Fruit fly (Drosophila melanogaster): ENCODE results near the gene Lam.
A peak's percentile ranks its signal among the peaks of the same experiment; 100 is the strongest.

The Lam gene

dm6 chr2L:5532061-5532460 is 10.2 kb upstream of the Lam start, which contains the start of gene Coq6 (continued):
- no peak for TF ChIP-seq Blimp-1 (GFP tag; optimal IDR thresholded peaks at IDR 0.05)
- TF ChIP-seq CG2875 (GFP tag; optimal IDR thresholded peaks at IDR 0.05) = no peak

dm6 chr2L:5536658-5537057 is 5.6 kb upstream of the Lam start, which contains the start of gene tomb:
Gene tomb (minus strand): TSS chr2L:5536758.
- TF ChIP-seq CG7745 (tag; optimal IDR thresholded peaks at IDR 0.05) (no peak), gcm2 (GFP tag; optimal IDR thresholded peaks at IDR 0.05) (no peak), wor (GFP tag; IDR thresholded peaks at IDR 0.05) (no peak), CG11723 (GFP tag; optimal IDR thresholded peaks at IDR 0.05) (no peak), Jarid2 (GFP tag; optimal IDR thresholded peaks at IDR 0.05) (no peak), pros (GFP tag; optimal IDR thresholded peaks at IDR 0.05) (no peak), odd (GFP tag; optimal IDR thresholded peaks at IDR 0.05) (no peak), Gsc (GFP tag; IDR thresholded peaks at IDR 0.05) (no peak), Dip3 (GFP tag; optimal IDR thresholded peaks at IDR 0.05) (no peak), ken (GFP tag; IDR thresholded peaks at IDR 0.05) (no peak), CG15011 (GFP tag; optimal IDR thresholded peaks at IDR 0.05) (no peak), CG12071 (GFP tag; optimal IDR thresholded peaks at IDR 0.05) (no peak), CG4360 (GFP tag; IDR thresholded peaks at IDR 0.05) (no peak), Mes4 (GFP tag; optimal IDR thresholded peaks at IDR 0.05) (no peak), Antp (GFP tag; optimal IDR thresholded peaks at IDR 0.05) (no peak)

dm6 chr2L:5537063-5537462 is 5.2 kb upstream of the Lam start:
- TF ChIP-seq lmd (GFP tag; IDR thresholded peaks at IDR 0.05) = no peak
- no peak for TF ChIP-seq CG2202 (tag; optimal IDR thresholded peaks at IDR 0.05)
- TF ChIP-seq jing (GFP tag; optimal IDR thresholded peaks at IDR 0.05) = no peak
- TF ChIP-seq cad (GFP tag; optimal IDR thresholded peaks at IDR 0.05) = no peak
- peak; percentile 48 for TF ChIP-seq Dp (GFP tag; optimal IDR thresholded peaks at IDR 0.05)
- TF ChIP-seq D19B (GFP tag; optimal IDR thresholded peaks at IDR 0.05) = no peak
- TF ChIP-seq gsb-n (tag; optimal IDR thresholded peaks at IDR 0.05) = no peak
- no peak for TF ChIP-seq CG7987 (GFP tag; optimal IDR thresholded peaks at IDR 0.05)
- no peak for TF ChIP-seq CG10654 (GFP tag; optimal IDR thresholded peaks at IDR 0.05)
- TF ChIP-seq E2f2 (GFP tag; IDR thresholded peaks at IDR 0.05) = peak; percentile 54
- no peak for TF ChIP-seq pb (GFP tag; optimal IDR thresholded peaks at IDR 0.05)
- no peak for TF ChIP-seq CG7839 (tag; optimal IDR thresholded peaks at IDR 0.05)
- TF ChIP-seq mam (GFP tag; optimal IDR thresholded peaks at IDR 0.05) = no peak
- TF ChIP-seq Pdp1 (GFP tag; optimal IDR thresholded peaks at IDR 0.05) = peak in 1 of 2 experiments; percentile 85

dm6 chr2L:5539034-5539433 is 3.2 kb upstream of the Lam start, which contains the start of gene CG14015:
Gene CG14015 (minus strand): TSS chr2L:5539196.
- TF ChIP-seq Deaf1 (tag; optimal IDR thresholded peaks at IDR 0.05) (no peak), her (GFP tag; optimal IDR thresholded peaks at IDR 0.05) (no peak), fu2 (GFP tag; optimal IDR thresholded peaks at IDR 0.05) (no peak), CG11398 (GFP tag; optimal IDR thresholded peaks at IDR 0.05) (no peak), CG15514 (GFP tag; optimal IDR thresholded peaks at IDR 0.05) (peak; percentile 29), Ets65A (GFP tag) (peak; percentile 73), HLH4C (GFP tag; IDR thresholded peaks at IDR 0.05; ENCODE audit: partially characterized antibody) (no peak), ewg (GFP tag; optimal IDR thresholded peaks at IDR 0.05) (peak; percentile 92), row (GFP tag; IDR thresholded peaks at IDR 0.05) (peak; percentile 52; the same call in 2 of the 3 replicates), Med (GFP tag) (peak; percentile 65)

Measured in whole organism, embryonic.